Fruit fly (Drosophila melanogaster) whole organism, wandering third instar larva: ENCODE measurements around the gene CG11504.

Experiments used
- CG9705 ChIP-seq: fragments of 200-800 bp; sonication (Bioruptor generic); optimal IDR thresholded peaks from 2 replicates; lab custom pipeline; 2018; ENCODE audit warnings: missing biosample characterization, mild to moderate bottlenecking, missing genetic modification characterization
- Hr78 ChIP-seq: fragments of >200 bp; optimal IDR thresholded peaks from 2 replicates; lab custom pipeline; 2017; ENCODE audit warnings: missing biosample characterization, missing genetic modification characterization
- dsf ChIP-seq: sonication (Bioruptor generic); optimal IDR thresholded peaks from 2 replicates; lab custom pipeline; 2016; ENCODE audit warnings: missing biosample characterization, missing genetic modification characterization, borderline replicate concordance
- fru ChIP-seq: fragments of 200-800 bp; sonication (Bioruptor generic); optimal IDR thresholded peaks from 3 replicates; lab custom pipeline; 2016; ENCODE audit warnings: missing biosample characterization, mild to moderate bottlenecking, missing genetic modification characterization
- pan ChIP-seq: fragments of >200 bp; optimal IDR thresholded peaks from 2 replicates; lab custom pipeline; 2017

DNA sequence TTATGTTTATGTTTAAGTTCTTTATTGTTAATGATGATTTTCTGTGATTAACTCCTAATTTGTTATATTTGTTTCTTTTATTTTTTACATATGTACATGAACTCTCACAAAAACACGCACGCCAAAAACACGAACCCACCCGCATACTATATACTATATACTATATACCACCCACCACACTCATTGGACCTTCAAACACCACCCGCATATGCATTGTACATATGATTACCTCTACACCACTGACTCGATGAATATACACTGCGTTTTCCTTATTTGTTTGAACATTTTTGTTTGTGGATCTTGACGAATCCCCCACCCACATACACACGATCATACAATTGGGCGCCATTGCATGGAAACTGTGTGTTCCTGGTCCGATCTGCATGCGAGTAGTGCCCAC is 34.6 kb downstream of the CG11504 start:
- TF ChIP-seq CG9705 (GFP tag; lab: Kevin White, UChicago) (no peak), pan (lab: Kevin White, UChicago) (no peak), fru (no peak), dsf (no peak), Hr78 (no peak)
